Worm (Caenorhabditis elegans) whole organism, early embryonic: ENCODE data around the gene F44E2.6.

Experiments
- B0310.2 ChIP-seq: sonication (generic microtip); optimal IDR thresholded peaks from 2 replicates; lab custom pipeline; 2016; ENCODE audit warnings: mild to moderate bottlenecking, missing genetic modification characterization, missing compliant biosample characterization
- F13C5.2 ChIP-seq: sonication (generic microtip); optimal IDR thresholded peaks from 2 replicates; lab custom pipeline; 2017; ENCODE audit warnings: mild to moderate bottlenecking, missing genetic modification characterization, inconsistent platforms, missing compliant biosample characterization
- aly-1 ChIP-seq: sonication (generic microtip); optimal IDR thresholded peaks from 2 replicates; lab custom pipeline; 2016; ENCODE audit warnings: missing genetic modification characterization, missing compliant biosample characterization
- ama-1 ChIP-seq: fragments of 150-350 bp; optimal IDR thresholded peaks from 2 replicates; lab custom pipeline; 2014
- ceh-36 ChIP-seq: sonication (generic microtip); optimal IDR thresholded peaks from 2 replicates; lab custom pipeline; 2016; ENCODE audit warnings: missing genetic modification characterization, inconsistent platforms, missing compliant biosample characterization
- ets-7 ChIP-seq: sonication (generic microtip); optimal IDR thresholded peaks from 2 replicates; lab custom pipeline; 2016; ENCODE audit warnings: missing genotype, missing genetic modification characterization, missing compliant biosample characterization
- flt-1 ChIP-seq: fragments of 200-800 bp; sonication (Bioruptor generic); IDR thresholded peaks from 2 replicates; pipeline ENCODE4 v1.3.6; 2022; ENCODE audit warnings: missing genetic modification characterization, missing compliant biosample characterization
- hmbx-1 ChIP-seq: sonication (generic microtip); optimal IDR thresholded peaks from 2 replicates; lab custom pipeline; 2016; ENCODE audit warnings: mild to moderate bottlenecking, missing genetic modification characterization, missing compliant biosample characterization
- hmg-4 ChIP-seq: fragments of 200-800 bp; sonication (Bioruptor generic); optimal IDR thresholded peaks from 2 replicates; lab custom pipeline; 2018; ENCODE audit warnings: mild to moderate bottlenecking, missing genetic modification characterization, missing compliant biosample characterization
- pes-1 ChIP-seq: fragments of 200-800 bp; sonication (Bioruptor generic); IDR thresholded peaks from 2 replicates; pipeline ENCODE4 v1.3.6; 2022; ENCODE audit warnings: missing genetic modification reagents, missing genetic modification characterization, missing compliant biosample characterization
- sea-1 ChIP-seq: fragments of 200-800 bp; sonication (Bioruptor generic); conservative IDR thresholded peaks from 2 replicates; pipeline ENCODE4 v1.3.6; 2022; ENCODE audit warnings: missing genetic modification characterization, missing compliant biosample characterization
- tra-4 ChIP-seq: sonication (generic microtip); optimal IDR thresholded peaks from 2 replicates; lab custom pipeline; 2017; ENCODE audit warnings: missing genetic modification characterization, missing compliant biosample characterization

ce11 chrIII:8866983-8867842, 22.2 kb upstream of the F44E2.6 start:
- TF ChIP-seq sea-1 (no peak), ceh-36 (tag; lab: Kevin White, UChicago) (no peak), ama-1 (lab: Kevin White, UChicago) (no peak), hmbx-1 (tag; lab: Kevin White, UChicago) (no peak), hmg-4 (GFP tag; lab: Kevin White, UChicago) (no peak), aly-1 (no peak), flt-1 (GFP tag; lab: Robert Waterston, UW) (no peak), tra-4 (tag; lab: Kevin White, UChicago) (no peak), ets-7 (tag; lab: Kevin White, UChicago) (no peak), B0310.2 (tag; lab: Kevin White, UChicago) (no peak), F13C5.2 (no peak), pes-1 (no peak)
